Worm (Caenorhabditis elegans) whole organism, L4/young adult: Measurements from ENCODE around the gene klc-2.

Experiments
- W03F9.2 ChIP-seq: fragments of 150-350 bp; optimal IDR thresholded peaks from 2 replicates; lab custom pipeline; 2014; ENCODE audit warnings: missing biosample characterization, missing genetic modification characterization
- dao-5 ChIP-seq: sonication (generic microtip); optimal IDR thresholded peaks from 2 replicates; lab custom pipeline; 2016; ENCODE audit warnings: missing genotype, missing genetic modification characterization, moderate library complexity, missing compliant biosample characterization
- him-1 ChIP-seq: sonication (generic microtip); optimal IDR thresholded peaks from 2 replicates; lab custom pipeline; 2016; ENCODE audit warnings: missing genotype, missing genetic modification reagents, missing genetic modification characterization, missing compliant biosample characterization

DNA sequence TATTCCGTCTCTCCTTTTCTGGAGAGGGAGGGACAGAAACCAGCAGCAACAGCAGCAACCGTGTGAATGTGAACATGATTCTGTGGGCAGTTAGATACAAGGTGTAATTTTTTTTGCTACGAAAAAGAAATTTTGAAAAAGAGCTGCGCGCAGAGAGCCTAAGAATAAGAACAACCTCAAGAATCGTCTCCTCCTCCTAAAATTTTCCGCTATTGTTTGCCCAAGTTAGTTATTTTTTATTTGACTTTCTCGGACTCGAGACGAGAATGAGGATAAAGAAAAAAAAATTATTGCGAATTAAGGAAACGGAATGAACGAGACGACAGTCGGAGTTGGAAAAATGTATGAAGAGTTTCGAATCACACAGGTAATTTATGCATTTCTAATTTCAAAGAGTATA lies 22.6 kb downstream of the klc-2 start, which contains the start of gene glb-5:
- TF ChIP-seq W03F9.2 (tag; lab: Kevin White, UChicago) (no peak), dao-5 (no peak), him-1 (tag; lab: Kevin White, UChicago) (no peak)
